Fruit fly (Drosophila melanogaster) whole organism, embryonic: ENCODE measurements around the gene CheB93b.

Experiments used
- Awh ChIP-seq: fragments of 200-800 bp; sonication (Bioruptor generic); IDR thresholded peaks from 2 replicates; pipeline ENCODE4, ENCODE4 v1.3.6; 2022; ENCODE audit warnings: missing biosample characterization, missing genetic modification characterization
- Bgb ChIP-seq: fragments of 200-800 bp; sonication (Bioruptor generic); IDR thresholded peaks from 2 replicates; pipeline ENCODE4 v1.3.6; 2022; ENCODE audit warnings: missing biosample characterization, missing genetic modification characterization; ENCODE audit not compliant: partially characterized antibody
- Blimp-1 ChIP-seq: fragments of 200-800 bp; sonication (Bioruptor generic); optimal IDR thresholded peaks from 3 replicates; lab custom pipeline; 2018; ENCODE audit warnings: missing biosample characterization, missing genetic modification characterization, mild to moderate bottlenecking, moderate library complexity, missing genetic modification reagents
- CG11695 ChIP-seq: fragments of 200-800 bp; sonication (Bioruptor generic); IDR thresholded peaks from 3 replicates; pipeline ENCODE4 v1.3.6; 2022; ENCODE audit warnings: missing biosample characterization, missing genetic modification characterization
- CG14710 ChIP-seq: fragments of 200-800 bp; sonication (Bioruptor generic); optimal IDR thresholded peaks from 3 replicates; lab custom pipeline; 2019; ENCODE audit warnings: missing biosample characterization, mild to moderate bottlenecking, missing genetic modification characterization, moderate library complexity
- CG2678 ChIP-seq: fragments of 200-800 bp; sonication (Bioruptor generic); optimal IDR thresholded peaks from 3 replicates; lab custom pipeline; 2019; ENCODE audit warnings: missing biosample characterization, mild to moderate bottlenecking, missing genetic modification characterization, moderate library complexity
- CG3065 ChIP-seq: fragments of 200-800 bp; sonication (Bioruptor generic); optimal IDR thresholded peaks from 2 replicates; lab custom pipeline; 2016; ENCODE audit warnings: missing biosample characterization, missing genetic modification characterization
- CG33213 ChIP-seq: fragments of 200-800 bp; sonication (Bioruptor generic); optimal IDR thresholded peaks from 3 replicates; lab custom pipeline; 2016; ENCODE audit warnings: missing biosample characterization, missing genetic modification characterization
- CG34224 ChIP-seq: fragments of 200-800 bp; sonication (Bioruptor generic); IDR thresholded peaks from 3 replicates; pipeline ENCODE4 v1.3.6; 2022; ENCODE audit warnings: missing biosample characterization, missing genetic modification characterization; ENCODE audit not compliant: partially characterized antibody
- CG5180 ChIP-seq: fragments of 200-800 bp; sonication (Bioruptor generic); optimal IDR thresholded peaks from 3 replicates; lab custom pipeline; 2017; ENCODE audit warnings: missing biosample characterization, missing genetic modification characterization, mild to moderate bottlenecking, moderate library complexity, missing genetic modification reagents
- CG6854 ChIP-seq: fragments of 200-800 bp; sonication (Bioruptor generic); optimal IDR thresholded peaks from 3 replicates; lab custom pipeline; 2017; ENCODE audit warnings: missing biosample characterization, mild to moderate bottlenecking, missing genetic modification characterization
- CG7556 ChIP-seq: fragments of 200-800 bp; sonication (Bioruptor generic); optimal IDR thresholded peaks from 2 replicates; lab custom pipeline; 2017; ENCODE audit warnings: missing biosample characterization, mild to moderate bottlenecking, missing genetic modification characterization
- CHES-1-like ChIP-seq: fragments of 200-800 bp; sonication (Bioruptor generic); optimal IDR thresholded peaks from 2 replicates; lab custom pipeline; 2016; ENCODE audit warnings: missing biosample characterization, missing genetic modification characterization
- D ChIP-seq, 2 experiments: fragments of 200-800 bp in 1 of 2; fragments of >200 bp in 1 of 2; sonication (Bioruptor generic) in 1 of 2; optimal IDR thresholded peaks; 2 replicates in 1 of 2; 3 replicates in 1 of 2; lab custom pipeline; 2017; ENCODE audit warnings: mild to moderate bottlenecking in 1 of 2, missing biosample characterization in 1 of 2, missing genetic modification characterization in 1 of 2, missing genetic modification reagents in 1 of 2
- Dad ChIP-seq: fragments of 200-800 bp; sonication (Bioruptor generic); optimal IDR thresholded peaks from 3 replicates; lab custom pipeline; 2016; ENCODE audit warnings: missing biosample characterization, missing genetic modification characterization
- Dbx ChIP-seq: fragments of 200-800 bp; sonication (Bioruptor generic); IDR thresholded peaks from 3 replicates; pipeline ENCODE4 v1.3.6; 2022; ENCODE audit warnings: missing biosample characterization, missing genetic modification characterization
- Deaf1 ChIP-seq: fragments of 200-800 bp; optimal IDR thresholded peaks from 3 replicates; lab custom pipeline; 2019; ENCODE audit warnings: missing biosample characterization, mild to moderate bottlenecking, missing genetic modification characterization, moderate library complexity
- Elba2 ChIP-seq: fragments of 200-800 bp; sonication (Bioruptor generic); optimal IDR thresholded peaks from 3 replicates; lab custom pipeline; 2016; ENCODE audit warnings: missing biosample characterization, missing genetic modification characterization
- Fer1 ChIP-seq: fragments of 200-800 bp; sonication (Bioruptor generic); optimal IDR thresholded peaks from 2 replicates; lab custom pipeline; 2017; ENCODE audit warnings: missing biosample characterization, mild to moderate bottlenecking, missing genetic modification characterization
- HmgZ ChIP-seq: fragments of 200-800 bp; sonication (Bioruptor generic); optimal IDR thresholded peaks from 2 replicates; lab custom pipeline; 2018; ENCODE audit warnings: missing biosample characterization, mild to moderate bottlenecking, missing genetic modification characterization
- Hr51 ChIP-seq, 2 experiments: fragments of 200-800 bp; sonication (Bioruptor generic); optimal IDR thresholded peaks; 2 replicates in 1 of 2; 3 replicates in 1 of 2; lab custom pipeline; 2016 to 2018; ENCODE audit warnings: missing biosample characterization in 2 of 2, missing genetic modification characterization in 2 of 2, mild to moderate bottlenecking in 1 of 2, moderate library complexity in 1 of 2
- Hr78 ChIP-seq, 2 experiments: fragments of 200-800 bp in 1 of 2; fragments of >200 bp in 1 of 2; sonication (Bioruptor generic) in 1 of 2; optimal IDR thresholded peaks; 2 replicates each; lab custom pipeline; 2017 to 2019; ENCODE audit warnings: missing biosample characterization in 2 of 2, missing genetic modification characterization in 2 of 2, mild to moderate bottlenecking in 1 of 2, moderate library complexity in 1 of 2
- Hsf ChIP-seq: fragments of 200-800 bp; sonication (Bioruptor generic); optimal IDR thresholded peaks from 3 replicates; lab custom pipeline; 2016; ENCODE audit warnings: missing biosample characterization, missing genetic modification characterization
- Mrtf ChIP-seq: fragments of 200-800 bp; sonication (Bioruptor generic); IDR thresholded peaks from 3 replicates; pipeline ENCODE4 v1.3.6; 2022; ENCODE audit warnings: missing biosample characterization, missing genetic modification characterization
- NK7.1 ChIP-seq: fragments of 200-800 bp; sonication (Bioruptor generic); optimal IDR thresholded peaks from 3 replicates; lab custom pipeline; 2016; ENCODE audit warnings: missing biosample characterization, missing genetic modification characterization
- Sin3A ChIP-seq: fragments of >200 bp; optimal IDR thresholded peaks from 2 replicates; lab custom pipeline; 2018
- TFAM ChIP-seq: fragments of 200-800 bp; sonication (Bioruptor generic); optimal IDR thresholded peaks from 2 replicates; lab custom pipeline; 2017; ENCODE audit warnings: missing biosample characterization, missing genetic modification characterization, inconsistent platforms
- Tbp ChIP-seq: fragments of >200 bp; optimal IDR thresholded peaks from 2 replicates; lab custom pipeline; 2018; ENCODE audit warnings: missing biosample characterization, missing genetic modification characterization
- Xbp1 ChIP-seq: fragments of 200-800 bp; sonication (Bioruptor generic); optimal IDR thresholded peaks from 3 replicates; lab custom pipeline; 2016; ENCODE audit warnings: missing biosample characterization, mild to moderate bottlenecking, missing genetic modification characterization
- YL-1 ChIP-seq: fragments of 200-800 bp; sonication (Bioruptor generic); optimal IDR thresholded peaks from 3 replicates; lab custom pipeline; 2017; ENCODE audit warnings: missing biosample characterization, mild to moderate bottlenecking, missing genetic modification characterization
- aop ChIP-seq: fragments of 200-800 bp; sonication (Bioruptor generic); IDR thresholded peaks from 2 replicates; pipeline ENCODE4 v1.3.6; 2022; ENCODE audit warnings: missing biosample characterization, missing genetic modification characterization
- ap ChIP-seq: fragments of 200-800 bp; sonication (Bioruptor generic); IDR thresholded peaks from 2 replicates; pipeline ENCODE4 v1.3.6; 2022; ENCODE audit warnings: missing biosample characterization, missing genetic modification characterization
- bigmax ChIP-seq: fragments of 200-800 bp; sonication (Bioruptor generic); optimal IDR thresholded peaks from 2 replicates; lab custom pipeline; 2018; ENCODE audit warnings: missing biosample characterization, mild to moderate bottlenecking, missing genetic modification characterization
- cato ChIP-seq: fragments of 200-800 bp; sonication (Bioruptor generic); optimal IDR thresholded peaks from 2 replicates; lab custom pipeline; 2016; ENCODE audit warnings: missing biosample characterization, missing genetic modification characterization, borderline replicate concordance
- ci ChIP-seq: fragments of 200-800 bp; sonication (Bioruptor generic); IDR thresholded peaks from 3 replicates; pipeline ENCODE4 v1.3.6; 2022; ENCODE audit warnings: missing biosample characterization, missing genetic modification characterization
- dmrt99B ChIP-seq: fragments of 200-800 bp; sonication (Bioruptor generic); optimal IDR thresholded peaks from 2 replicates; lab custom pipeline; 2018; ENCODE audit warnings: missing biosample characterization, mild to moderate bottlenecking, missing genetic modification characterization, moderate library complexity
- hkb ChIP-seq, 2 experiments: fragments of 200-800 bp in 1 of 2; fragments of >200 bp in 1 of 2; sonication (Bioruptor generic) in 1 of 2; IDR thresholded peaks in 1 of 2; optimal IDR thresholded peaks in 1 of 2; 2 replicates each; pipeline versions ENCODE4 v1.3.6 to Lab custom; 2017 to 2022; ENCODE audit warnings: missing biosample characterization in 1 of 2, missing genetic modification characterization in 1 of 2
- inv ChIP-seq: fragments of 200-800 bp; sonication (Bioruptor generic); IDR thresholded peaks from 2 replicates; pipeline ENCODE4 v1.3.6; 2022; ENCODE audit warnings: missing biosample characterization, missing genetic modification characterization; ENCODE audit not compliant: partially characterized antibody
- klu ChIP-seq: fragments of 200-800 bp; sonication (Bioruptor generic); IDR thresholded peaks from 2 replicates; pipeline ENCODE4 v1.3.6; 2022; ENCODE audit warnings: missing biosample characterization, missing genetic modification characterization
- lov ChIP-seq, 2 experiments: fragments of 200-800 bp in 1 of 2; fragments of >200 bp in 1 of 2; sonication (Bioruptor generic) in 1 of 2; IDR thresholded peaks in 1 of 2; optimal IDR thresholded peaks in 1 of 2; 2 replicates in 1 of 2; 3 replicates in 1 of 2; pipeline versions ENCODE4 v1.3.6 to Lab custom; 2017 to 2022; ENCODE audit warnings: missing biosample characterization in 1 of 2, missing genetic modification characterization in 1 of 2
- nerfin-1 ChIP-seq: fragments of 200-800 bp; sonication (Bioruptor generic); optimal IDR thresholded peaks from 3 replicates; lab custom pipeline; 2019; ENCODE audit warnings: missing biosample characterization, mild to moderate bottlenecking, missing genetic modification characterization, moderate library complexity
- pita ChIP-seq: fragments of 200-800 bp; sonication (Bioruptor generic); optimal IDR thresholded peaks from 2 replicates; lab custom pipeline; 2017; ENCODE audit warnings: missing biosample characterization, mild to moderate bottlenecking, missing genetic modification characterization
- run ChIP-seq: fragments of 200-800 bp; sonication (Bioruptor generic); optimal IDR thresholded peaks from 3 replicates; lab custom pipeline; 2018; ENCODE audit warnings: missing biosample characterization, mild to moderate bottlenecking, missing genetic modification characterization
- sisA ChIP-seq: fragments of 200-800 bp; sonication (Bioruptor generic); IDR thresholded peaks from 2 replicates; pipeline ENCODE4 v1.3.6; 2022; ENCODE audit warnings: missing biosample characterization, missing genetic modification characterization
- so ChIP-seq: fragments of 200-800 bp; sonication (Bioruptor generic); IDR thresholded peaks from 3 replicates; pipeline ENCODE4 v1.3.6; 2022; ENCODE audit warnings: missing biosample characterization, missing genetic modification characterization
- sr ChIP-seq: fragments of 200-800 bp; sonication (Bioruptor generic); IDR thresholded peaks from 3 replicates; pipeline ENCODE4 v1.3.6; 2022; ENCODE audit warnings: missing biosample characterization, missing genetic modification characterization
- tup ChIP-seq: fragments of 200-800 bp; sonication (Bioruptor generic); optimal IDR thresholded peaks from 2 replicates; lab custom pipeline; 2016; ENCODE audit warnings: missing biosample characterization, mild to moderate bottlenecking, missing genetic modification characterization, moderate library complexity
- unc-4 ChIP-seq: fragments of 200-800 bp; sonication (Bioruptor generic); IDR thresholded peaks from 2 replicates; pipeline ENCODE4 v1.3.6; 2022; ENCODE audit warnings: missing biosample characterization, missing genetic modification characterization; ENCODE audit not compliant: partially characterized antibody
- wor ChIP-seq: fragments of 200-800 bp; sonication (Bioruptor generic); IDR thresholded peaks from 2 replicates; pipeline ENCODE4 v1.3.6; 2022; ENCODE audit warnings: missing biosample characterization, missing genetic modification characterization

The CheB93b gene

dm6 chr3R:21365262-21365661 is 43.7 kb upstream of the CheB93b start (continued):
- TF ChIP-seq nerfin-1 (peak; percentile 95), CG33213 (GFP tag; lab: Kevin White, UChicago) (peak; percentile 86), run (tag; lab: Kevin White, UChicago) (no peak), hkb (optimal IDR thresholded peaks at IDR 0.05; lab: Kevin White, UChicago) (no peak), hkb (GFP tag; IDR thresholded peaks at IDR 0.05; lab: Robert Waterston, UW) (peak; percentile 92), Hsf (GFP tag; lab: Kevin White, UChicago) (peak; percentile 98), bigmax (GFP tag; lab: Kevin White, UChicago) (peak; percentile 11), Hr51 (GFP tag; optimal IDR thresholded peaks at IDR 0.05; lab: Kevin White, UChicago) (peak; percentile 93 to 94), HmgZ (tag; lab: Kevin White, UChicago) (peak; percentile 97), CG3065 (GFP tag; lab: Kevin White, UChicago) (peak; percentile 91), sr (GFP tag; lab: Robert Waterston, UW) (no peak), CG11695 (GFP tag; lab: Robert Waterston, UW) (peak; percentile 92), unc-4 (no peak), inv (GFP tag; lab: Robert Waterston, UW) (no peak), dmrt99B (tag; lab: Kevin White, UChicago) (no peak), aop (no peak), klu (GFP tag; lab: Robert Waterston, UW) (peak; percentile 94), Fer1 (GFP tag; lab: Kevin White, UChicago) (peak; percentile 94), CG2678 (tag; lab: Kevin White, UChicago) (peak; percentile 97), CG5180 (GFP tag; lab: Kevin White, UChicago) (peak; percentile 81), CG7556 (GFP tag; lab: Kevin White, UChicago) (peak; percentile 94), Xbp1 (GFP tag; lab: Kevin White, UChicago) (peak; percentile 98), D (optimal IDR thresholded peaks at IDR 0.05; lab: Kevin White, UChicago) (no peak), D (GFP tag; optimal IDR thresholded peaks at IDR 0.05; lab: Kevin White, UChicago) (peak; percentile 90), tup (GFP tag; lab: Kevin White, UChicago) (peak; percentile 79), Deaf1 (tag; lab: Kevin White, UChicago) (no peak), pita (no peak), Hr78 (GFP tag; optimal IDR thresholded peaks at IDR 0.05; lab: Kevin White, UChicago) (no peak), TFAM (GFP tag; lab: Kevin White, UChicago) (peak; percentile 51), Tbp (GFP tag; lab: Kevin White, UChicago) (no peak), so (GFP tag; lab: Robert Waterston, UW) (peak; percentile 88; the same call in 2 of the 3 replicates), CG14710 (tag; lab: Kevin White, UChicago) (peak; percentile 95), Dad (GFP tag; lab: Kevin White, UChicago) (peak; percentile 93), Dbx (GFP tag; lab: Robert Waterston, UW) (peak; percentile 93), Blimp-1 (GFP tag; lab: Kevin White, UChicago) (no peak), YL-1 (GFP tag; lab: Kevin White, UChicago) (peak; percentile 98), NK7.1 (GFP tag; lab: Kevin White, UChicago) (peak; percentile 79), cato (GFP tag; lab: Kevin White, UChicago) (peak; percentile 93), ap (GFP tag; lab: Robert Waterston, UW) (peak; percentile 87), Bgb (GFP tag; lab: Robert Waterston, UW) (no peak), CG6854 (GFP tag; lab: Kevin White, UChicago) (peak; percentile 85), Awh (peak; percentile 73), lov (optimal IDR thresholded peaks at IDR 0.05; lab: Kevin White, UChicago) (no peak), lov (GFP tag; IDR thresholded peaks at IDR 0.05; lab: Robert Waterston, UW) (0 out of 3 replicates have a peak, but pooled peaks have one; percentile 55), CG34224 (GFP tag; lab: Robert Waterston, UW) (no peak), CHES-1-like (GFP tag; lab: Kevin White, UChicago) (peak; percentile 91), sisA (GFP tag; lab: Robert Waterston, UW) (peak; percentile 94), wor (peak; percentile 91), Sin3A (lab: Kevin White, UChicago) (peak; percentile 91), ci (GFP tag; lab: Robert Waterston, UW) (peak; percentile 89), Elba2 (GFP tag; lab: Kevin White, UChicago) (peak; percentile 88), Mrtf (GFP tag; lab: Robert Waterston, UW) (peak; percentile 92)
